Worm (Caenorhabditis elegans) whole organism, L3 larva: ENCODE results near the gene catp-5.

Experiments
- ama-1 ChIP-seq: fragments of 150-350 bp; optimal IDR thresholded peaks from 2 replicates; lab custom pipeline; 2018
- ceh-82 ChIP-seq: fragments of 150-350 bp; optimal IDR thresholded peaks from 2 replicates; lab custom pipeline; 2014; ENCODE audit warnings: missing biosample characterization, missing genetic modification characterization
- egl-27 ChIP-seq: sonication (generic microtip); optimal IDR thresholded peaks from 4 replicates; lab custom pipeline; 2017; ENCODE audit warnings: missing biosample characterization, missing genetic modification reagents, missing genetic modification characterization
- mdl-1 ChIP-seq: fragments of 150-350 bp; optimal IDR thresholded peaks from 2 replicates; lab custom pipeline; 2014; ENCODE audit warnings: missing biosample characterization, missing genetic modification characterization
- nhr-237 ChIP-seq: fragments of 150-350 bp; optimal IDR thresholded peaks from 2 replicates; lab custom pipeline; 2014; ENCODE audit warnings: missing biosample characterization, missing genetic modification characterization
- nhr-76 ChIP-seq: fragments of 150-350 bp; sonication (generic microtip); optimal IDR thresholded peaks from 5 replicates; lab custom pipeline; 2014; ENCODE audit warnings: missing biosample characterization, missing genetic modification characterization
- pqm-1 ChIP-seq: fragments of 150-350 bp; optimal IDR thresholded peaks from 2 replicates; lab custom pipeline; 2017; ENCODE audit warnings: missing biosample characterization, missing genetic modification characterization, inconsistent platforms
- snpc-4 ChIP-seq: fragments of 150-350 bp; optimal IDR thresholded peaks from 2 replicates; lab custom pipeline; 2014; ENCODE audit warnings: missing biosample characterization, missing genetic modification characterization

ce11 chrX:8137779-8138178, 39.1 kb upstream of the catp-5 start, which contains the start of gene C02B8.7:
- TF ChIP-seq ama-1 (lab: Kevin White, UChicago) = no peak
- no peak for TF ChIP-seq pqm-1 (tag; lab: Kevin White, UChicago)
- no peak for TF ChIP-seq egl-27 (tag; lab: Kevin White, UChicago)
- no peak for TF ChIP-seq nhr-237 (tag; lab: Kevin White, UChicago)
- TF ChIP-seq snpc-4 = no peak
- no peak for TF ChIP-seq mdl-1 (tag; lab: Kevin White, UChicago)
- no peak for TF ChIP-seq ceh-82
- TF ChIP-seq nhr-76 (tag; lab: Kevin White, UChicago) = no peak
